Fruit fly (Drosophila melanogaster): ENCODE data around the gene CG11037.

CG11037 gene

DNA sequence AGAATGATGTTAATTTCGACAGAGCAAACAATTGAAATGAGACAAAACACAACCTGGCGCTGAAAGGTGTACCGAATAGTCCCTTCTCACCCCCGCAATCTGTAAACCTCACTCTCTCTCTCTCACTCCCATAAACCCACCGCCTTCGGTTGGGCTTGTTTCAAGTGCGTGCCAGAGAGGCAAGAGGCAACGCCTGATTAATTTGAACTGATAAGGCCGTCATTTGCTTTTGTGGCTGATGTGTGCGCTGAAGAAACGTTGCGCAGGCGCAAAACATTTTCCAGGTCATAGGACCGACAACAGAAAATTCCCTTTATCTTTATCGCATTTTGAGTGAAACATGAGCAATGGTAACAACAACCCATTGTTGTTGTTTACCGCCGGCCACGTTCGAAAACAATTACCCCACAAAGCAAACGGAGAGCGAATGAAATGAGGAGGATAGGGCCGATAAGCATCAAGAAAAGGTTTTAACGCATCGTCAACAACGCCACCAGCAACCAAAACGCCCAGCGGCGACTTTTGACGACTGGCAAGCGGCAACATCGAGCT, 38.8 kb downstream of the CG11037 start:
- peak; percentile 2 for TF ChIP-seq CG13204 (GFP tag; optimal IDR thresholded peaks at IDR 0.05)
- TF ChIP-seq CG4496 (GFP tag; IDR thresholded peaks at IDR 0.05), result no peak
- TF ChIP-seq EcR (GFP tag; optimal IDR thresholded peaks at IDR 0.05), result peak; percentile 78

DNA sequence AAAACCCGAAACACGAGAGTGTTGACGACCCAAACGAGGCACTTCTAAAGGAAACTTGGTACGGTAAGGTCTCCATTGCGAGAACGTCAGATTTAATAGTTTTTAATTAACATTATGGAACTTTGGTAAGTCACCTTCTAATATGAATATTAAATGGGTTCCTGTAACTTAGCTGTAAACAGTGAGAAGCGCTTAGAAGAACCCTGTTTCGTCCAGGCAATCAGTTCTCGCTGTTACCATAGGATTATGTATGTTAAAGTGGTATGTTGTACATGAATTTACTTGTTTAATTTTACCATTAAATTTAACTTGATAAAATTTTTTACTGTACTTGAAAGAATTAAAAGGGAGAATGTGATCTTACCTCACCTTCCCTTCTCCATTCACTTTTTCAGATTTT, 39.3 kb downstream of the CG11037 start:
- TF ChIP-seq CG4496 (GFP tag; IDR thresholded peaks at IDR 0.05) (no peak), gl (tag; optimal IDR thresholded peaks at IDR 0.05) (no peak), Pif1B (GFP tag; optimal IDR thresholded peaks at IDR 0.05) (no peak), D1 (tag; optimal IDR thresholded peaks at IDR 0.05) (no peak), CG9948 (tag; optimal IDR thresholded peaks at IDR 0.05) (no peak), Ets98B (GFP tag; IDR thresholded peaks at IDR 0.05) (no peak), rn (GFP tag; IDR thresholded peaks at IDR 0.05) (no peak), CG17806 (tag; optimal IDR thresholded peaks at IDR 0.05) (no peak), CG10348 (GFP tag; IDR thresholded peaks at IDR 0.05) (no peak), fd96Ca (GFP tag; IDR thresholded peaks at IDR 0.05) (no peak), CG13204 (GFP tag; optimal IDR thresholded peaks at IDR 0.05) (no peak), CG8301 (tag; optimal IDR thresholded peaks at IDR 0.05) (no peak), CG8159 (tag; optimal IDR thresholded peaks at IDR 0.05) (no peak), Pif1A (GFP tag; optimal IDR thresholded peaks at IDR 0.05) (no peak), Snoo (tag; optimal IDR thresholded peaks at IDR 0.05) (no peak)

DNA sequence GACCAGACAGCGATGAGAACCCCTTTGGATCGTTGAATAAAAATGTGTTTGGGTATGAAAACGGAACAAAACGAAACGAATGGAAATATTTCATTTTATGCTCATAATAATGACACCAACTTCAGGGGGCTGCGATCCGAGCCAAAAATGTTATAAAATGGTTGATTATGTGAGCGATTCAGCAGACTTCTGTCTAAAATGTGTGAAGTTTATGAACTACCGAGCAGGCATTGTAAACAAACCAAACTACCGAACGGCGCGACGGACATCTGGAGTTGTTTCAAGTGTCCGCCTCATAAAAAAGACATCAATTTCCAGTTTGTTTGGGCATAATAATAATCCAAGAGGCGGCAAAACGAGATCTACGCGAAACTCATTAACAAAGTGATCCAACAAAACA, 40.7 kb downstream of the CG11037 start:
- TF ChIP-seq CG34367 (tag; optimal IDR thresholded peaks at IDR 0.05) (no peak), D1 (tag; optimal IDR thresholded peaks at IDR 0.05) (no peak), CG15710 (tag; optimal IDR thresholded peaks at IDR 0.05) (no peak), CG8159 (tag; optimal IDR thresholded peaks at IDR 0.05) (no peak), CG10348 (GFP tag; IDR thresholded peaks at IDR 0.05) (no peak), CG14655 (GFP tag; optimal IDR thresholded peaks at IDR 0.05) (no peak), CG8301 (tag; optimal IDR thresholded peaks at IDR 0.05) (no peak), fd96Ca (GFP tag; IDR thresholded peaks at IDR 0.05) (no peak), Ets98B (GFP tag; IDR thresholded peaks at IDR 0.05) (no peak), rn (GFP tag; IDR thresholded peaks at IDR 0.05) (no peak), Snoo (tag; optimal IDR thresholded peaks at IDR 0.05) (no peak), CG17806 (tag; optimal IDR thresholded peaks at IDR 0.05) (no peak), Pif1B (GFP tag; optimal IDR thresholded peaks at IDR 0.05) (no peak)

DNA sequence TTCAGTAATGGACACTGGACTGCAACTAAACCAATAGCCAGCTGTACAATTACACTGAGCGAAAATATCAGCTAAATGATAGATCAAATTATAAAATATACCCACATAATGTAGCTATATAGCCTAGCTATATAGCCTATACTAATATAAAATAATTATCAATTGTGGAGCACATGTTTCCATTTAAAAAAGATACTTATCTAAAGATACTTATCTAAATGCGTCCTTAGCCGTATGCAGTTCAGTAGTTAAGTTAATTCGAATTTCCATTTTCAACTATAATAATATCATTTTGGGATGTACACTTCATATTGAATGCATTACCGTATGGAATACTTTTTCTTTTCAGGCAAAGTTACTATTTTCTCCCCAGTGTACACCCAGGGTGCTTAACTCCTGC, 42.2 kb downstream of the CG11037 start:
- TF ChIP-seq CG4496 (GFP tag; IDR thresholded peaks at IDR 0.05) (0 out of 3 replicates have a peak, but pooled peaks have one; percentile 17), CG8159 (tag; optimal IDR thresholded peaks at IDR 0.05) (peak; percentile 36), CG8301 (tag; optimal IDR thresholded peaks at IDR 0.05) (peak; percentile 54), CG14655 (GFP tag; optimal IDR thresholded peaks at IDR 0.05) (peak; percentile 47), Snoo (tag; optimal IDR thresholded peaks at IDR 0.05) (no peak), Pif1A (GFP tag; optimal IDR thresholded peaks at IDR 0.05) (peak; percentile 22), rn (GFP tag; IDR thresholded peaks at IDR 0.05) (no peak), CG17806 (tag; optimal IDR thresholded peaks at IDR 0.05) (peak; percentile 19), CG15710 (tag; optimal IDR thresholded peaks at IDR 0.05) (peak; percentile 26)

DNA sequence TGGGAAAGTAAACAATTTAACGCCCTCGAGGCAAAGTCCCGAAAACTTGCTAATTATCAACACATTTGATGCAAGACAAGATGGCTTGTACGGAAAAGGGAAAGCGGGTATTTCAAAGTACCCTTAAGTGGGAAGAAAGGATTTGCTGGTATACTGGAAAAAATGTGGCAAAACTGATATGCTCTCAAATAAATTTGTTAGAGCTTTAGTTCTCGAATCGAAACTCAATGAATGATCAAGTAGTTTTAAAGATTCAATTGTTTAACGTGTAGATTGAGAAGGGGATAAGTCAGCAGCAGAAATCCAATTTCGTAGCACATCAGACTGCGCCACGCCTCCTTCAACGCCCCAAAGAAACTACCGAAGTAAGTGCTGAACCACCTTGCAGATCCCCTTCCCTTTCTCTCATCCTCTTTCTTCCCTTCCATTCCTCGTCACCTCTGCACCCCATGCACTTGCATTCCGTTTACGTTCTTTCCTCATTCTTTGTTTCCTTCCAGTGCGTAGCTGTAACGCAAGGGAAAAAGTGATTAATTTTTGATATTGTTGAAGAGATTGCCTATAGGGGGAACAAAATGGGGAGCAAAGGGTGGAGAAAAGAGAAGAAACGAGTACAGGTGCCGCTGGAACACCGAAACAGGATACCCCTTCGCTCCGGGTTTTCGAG, 44.0 kb downstream of the CG11037 start:
- TF ChIP-seq CG17806 (tag; optimal IDR thresholded peaks at IDR 0.05) (no peak), rn (GFP tag; IDR thresholded peaks at IDR 0.05) (no peak), EcR (GFP tag; optimal IDR thresholded peaks at IDR 0.05) (peak; percentile 2), CG10348 (GFP tag; IDR thresholded peaks at IDR 0.05) (no peak), CG8159 (tag; optimal IDR thresholded peaks at IDR 0.05) (peak; percentile 26), CG34367 (tag; optimal IDR thresholded peaks at IDR 0.05) (no peak), Snoo (tag; optimal IDR thresholded peaks at IDR 0.05) (no peak), Pif1B (GFP tag; optimal IDR thresholded peaks at IDR 0.05) (no peak), CG14655 (GFP tag; optimal IDR thresholded peaks at IDR 0.05) (no peak), CG12605 (GFP tag; IDR thresholded peaks at IDR 0.05) (no peak), CG13204 (GFP tag; optimal IDR thresholded peaks at IDR 0.05) (peak; percentile 14), Pif1A (GFP tag; optimal IDR thresholded peaks at IDR 0.05) (no peak)

DNA sequence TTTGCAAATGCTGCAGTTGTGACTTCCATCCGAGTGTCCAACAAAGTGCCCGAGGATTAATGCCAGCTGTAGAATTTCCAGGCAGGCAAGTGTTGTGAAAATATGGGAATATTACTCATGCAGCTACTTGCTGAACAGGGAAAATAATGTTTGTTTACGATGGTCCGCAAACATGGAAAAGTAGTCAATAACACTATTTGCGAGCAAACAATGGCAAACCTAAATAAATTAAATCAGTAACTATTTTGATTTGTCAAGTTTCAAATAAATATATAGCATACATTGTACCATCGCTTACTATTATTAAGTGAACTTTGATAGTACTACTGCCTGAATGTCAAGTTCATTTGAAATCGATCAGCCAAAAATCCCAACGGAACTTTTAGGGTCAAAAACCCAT, 46.1 kb downstream of the CG11037 start:
- TF ChIP-seq Pif1B (GFP tag; optimal IDR thresholded peaks at IDR 0.05), result no peak
- TF ChIP-seq Pif1A (GFP tag; optimal IDR thresholded peaks at IDR 0.05), result no peak
- no peak for TF ChIP-seq Ets98B (GFP tag; IDR thresholded peaks at IDR 0.05)
- TF ChIP-seq CG13204 (GFP tag; optimal IDR thresholded peaks at IDR 0.05), result no peak
- TF ChIP-seq rn (GFP tag; IDR thresholded peaks at IDR 0.05), result no peak
- no peak for TF ChIP-seq CG17806 (tag; optimal IDR thresholded peaks at IDR 0.05)
- no peak for TF ChIP-seq CG32121 (GFP tag; IDR thresholded peaks at IDR 0.05)
- no peak for TF ChIP-seq fd96Ca (GFP tag; IDR thresholded peaks at IDR 0.05)
- no peak for TF ChIP-seq CG8159 (tag; optimal IDR thresholded peaks at IDR 0.05)
- no peak for TF ChIP-seq Snoo (tag; optimal IDR thresholded peaks at IDR 0.05)
- TF ChIP-seq CG14655 (GFP tag; optimal IDR thresholded peaks at IDR 0.05), result no peak
- no peak for TF ChIP-seq D1 (tag; optimal IDR thresholded peaks at IDR 0.05)
